Worm (Caenorhabditis elegans) whole organism, L3 larva: ENCODE data around the gene srh-182.

Experiments
- R02D3.7 ChIP-seq: fragments of 150-350 bp; optimal IDR thresholded peaks from 2 replicates; lab custom pipeline; 2014; ENCODE audit warnings: missing biosample characterization, missing genetic modification characterization
- ZK546.5 ChIP-seq: sonication (generic microtip); optimal IDR thresholded peaks from 2 replicates; lab custom pipeline; 2017; ENCODE audit warnings: missing biosample characterization, missing genetic modification characterization
- ceh-16 ChIP-seq: sonication (generic microtip); optimal IDR thresholded peaks from 2 replicates; lab custom pipeline; 2017; ENCODE audit warnings: missing biosample characterization, missing genetic modification characterization
- jun-1 ChIP-seq: fragments of 150-350 bp; optimal IDR thresholded peaks from 2 replicates; lab custom pipeline; 2014; ENCODE audit warnings: missing biosample characterization, missing genetic modification reagents, missing genetic modification characterization
- lin-15B ChIP-seq: fragments of 150-350 bp; optimal IDR thresholded peaks from 2 replicates; lab custom pipeline; 2014; ENCODE audit warnings: missing biosample characterization, missing genetic modification characterization
- nfya-1 ChIP-seq: sonication (generic microtip); optimal IDR thresholded peaks from 2 replicates; lab custom pipeline; 2017; ENCODE audit warnings: missing genetic modification characterization, mild to moderate bottlenecking, missing compliant biosample characterization, antibody characterized with exemption, moderate library complexity; ENCODE audit not compliant: insufficient read depth
- nhr-77 ChIP-seq: fragments of 150-350 bp; optimal IDR thresholded peaks from 2 replicates; lab custom pipeline; 2014; ENCODE audit warnings: missing biosample characterization, missing genetic modification characterization
- pha-4 ChIP-seq: fragments of 150-350 bp; optimal IDR thresholded peaks from 2 replicates; lab custom pipeline; 2014; ENCODE audit warnings: missing biosample characterization, missing genetic modification reagents, missing genetic modification characterization
- pqm-1 ChIP-seq: fragments of 150-350 bp; optimal IDR thresholded peaks from 2 replicates; lab custom pipeline; 2017; ENCODE audit warnings: missing biosample characterization, missing genetic modification characterization, inconsistent platforms
- skn-1 ChIP-seq: fragments of 150-350 bp; optimal IDR thresholded peaks from 2 replicates; lab custom pipeline; 2014; ENCODE audit warnings: missing biosample characterization, missing genetic modification characterization

ce11 chrV:18431450-18431849 lies 41.9 kb downstream of the srh-182 start, which contains the start of gene srw-82:
- TF ChIP-seq jun-1 (tag; lab: Kevin White, UChicago) (no peak), R02D3.7 (tag; lab: Kevin White, UChicago) (no peak), nhr-77 (tag; lab: Kevin White, UChicago) (no peak), nfya-1 (tag; lab: Kevin White, UChicago) (no peak), pqm-1 (tag; lab: Kevin White, UChicago) (no peak), lin-15B (tag; lab: Kevin White, UChicago) (no peak), ceh-16 (tag; lab: Kevin White, UChicago) (no peak), ZK546.5 (tag; lab: Kevin White, UChicago) (no peak), pha-4 (tag; lab: Kevin White, UChicago) (no peak), skn-1 (tag; lab: Kevin White, UChicago) (no peak)
